Worm (Caenorhabditis elegans) whole organism, L1 larva: ENCODE measurements around the gene Y37H2A.18.
A peak's percentile ranks its signal among the peaks of the same experiment; 100 is the strongest.
"Not testable (repeated sequence)": the region's sequence is repeated elsewhere in the genome, so short reads cannot be mapped to it uniquely, and the experiment has no call there.

Experiments used
- Y116A8C.19 ChIP-seq: sonication (generic microtip); optimal IDR thresholded peaks from 2 replicates; lab custom pipeline; 2016; ENCODE audit warnings: missing compliant biosample characterization, missing genetic modification characterization, borderline replicate concordance
- aly-2 ChIP-seq: fragments of 150-350 bp; optimal IDR thresholded peaks from 2 replicates; lab custom pipeline; 2014; ENCODE audit warnings: missing biosample characterization, missing genetic modification characterization
- ama-1 ChIP-seq: fragments of 150-350 bp; optimal IDR thresholded peaks from 2 replicates; lab custom pipeline; 2014
- blmp-1 ChIP-seq: fragments of 150-350 bp; optimal IDR thresholded peaks from 2 replicates; lab custom pipeline; 2014; ENCODE audit warnings: missing biosample characterization, missing genetic modification characterization
- ceh-63 ChIP-seq: fragments of 200-800 bp; sonication (Bioruptor generic); optimal IDR thresholded peaks from 2 replicates; lab custom pipeline; 2018; ENCODE audit warnings: mild to moderate bottlenecking, missing genetic modification characterization, missing compliant biosample characterization
- ceh-8 ChIP-seq: fragments of 200-800 bp; sonication (Bioruptor generic); optimal IDR thresholded peaks from 2 replicates; lab custom pipeline; 2018; ENCODE audit warnings: mild to moderate bottlenecking, missing genetic modification characterization, moderate library complexity, missing compliant biosample characterization
- ceh-82 ChIP-seq, 3 experiments: fragments of 150-350 bp in 1 of 3; sonication (generic microtip) in 2 of 3; optimal IDR thresholded peaks; 2 replicates each; lab custom pipeline; 2014 to 2017; ENCODE audit warnings: missing biosample characterization in 3 of 3, missing genetic modification characterization in 3 of 3
- ceh-90 ChIP-seq: sonication (generic microtip); optimal IDR thresholded peaks from 2 replicates; lab custom pipeline; 2016; ENCODE audit warnings: missing genetic modification characterization, missing compliant biosample characterization
- dpl-1 ChIP-seq, 3 experiments: fragments of 150-350 bp in 2 of 3; sonication (generic microtip) in 1 of 3; optimal IDR thresholded peaks; 2 replicates each; lab custom pipeline; 2014 to 2017; ENCODE audit warnings: missing biosample characterization in 3 of 3, missing genetic modification characterization in 3 of 3, missing genetic modification reagents in 3 of 3
- dsc-1 ChIP-seq: sonication (generic microtip); optimal IDR thresholded peaks from 2 replicates; lab custom pipeline; 2016; ENCODE audit warnings: mild to moderate bottlenecking, missing genetic modification characterization, missing compliant biosample characterization
- efl-1 ChIP-seq, 4 experiments: fragments of 150-350 bp; optimal IDR thresholded peaks in 3 of 4; peaks in 1 of 4; 1 replicate in 1 of 4; 2 replicates in 3 of 4; lab custom pipeline; 2014; ENCODE audit warnings: missing biosample characterization in 2 of 4, missing genetic modification characterization in 2 of 4, missing genetic modification reagents in 2 of 4
- egl-13 ChIP-seq: sonication (generic microtip); optimal IDR thresholded peaks from 2 replicates; lab custom pipeline; 2016; ENCODE audit warnings: missing genotype, missing genetic modification reagents, missing genetic modification characterization, missing compliant biosample characterization
- ets-5 ChIP-seq: fragments of 200-800 bp; sonication (Bioruptor generic); IDR thresholded peaks from 2 replicates; pipeline ENCODE4 v1.3.6; 2022; ENCODE audit warnings: missing genetic modification characterization, missing compliant biosample characterization
- hpl-2 ChIP-seq: fragments of 150-350 bp; optimal IDR thresholded peaks from 2 replicates; lab custom pipeline; 2014; ENCODE audit warnings: missing biosample characterization, missing genetic modification reagents, missing genetic modification characterization
- irx-1 ChIP-seq: sonication (generic microtip); optimal IDR thresholded peaks from 2 replicates; lab custom pipeline; 2016; ENCODE audit warnings: missing genetic modification characterization, missing compliant biosample characterization
- isw-1 ChIP-seq: fragments of 200-800 bp; sonication (Bioruptor generic); IDR thresholded peaks from 2 replicates; pipeline ENCODE4 v1.3.6; 2022; ENCODE audit warnings: missing genetic modification characterization, missing compliant biosample characterization
- lin-39 ChIP-seq: fragments of 150-350 bp; optimal IDR thresholded peaks from 2 replicates; lab custom pipeline; 2014; ENCODE audit warnings: missing biosample characterization, missing genetic modification reagents, missing genetic modification characterization
- lir-3 ChIP-seq: sonication (generic microtip); optimal IDR thresholded peaks from 2 replicates; lab custom pipeline; 2016; ENCODE audit warnings: mild to moderate bottlenecking, missing genetic modification characterization, moderate library complexity, missing compliant biosample characterization; ENCODE audit not compliant: poor library complexity
- mab-9 ChIP-seq: fragments of 200-800 bp; sonication (Bioruptor generic); IDR thresholded peaks from 2 replicates; pipeline ENCODE4 v1.3.6; 2022; ENCODE audit warnings: missing genetic modification reagents, missing genetic modification characterization, missing compliant biosample characterization
- mdl-1 ChIP-seq, 2 experiments: fragments of 150-350 bp; optimal IDR thresholded peaks; 2 replicates each; lab custom pipeline; 2014 to 2017; ENCODE audit warnings: missing biosample characterization in 2 of 2, missing genetic modification characterization in 2 of 2, inconsistent platforms in 1 of 2
- mef-2 ChIP-seq: fragments of 150-350 bp; optimal IDR thresholded peaks from 2 replicates; lab custom pipeline; 2014; ENCODE audit warnings: missing biosample characterization, missing genetic modification characterization
- mep-1 ChIP-seq: fragments of 150-350 bp; optimal IDR thresholded peaks from 2 replicates; lab custom pipeline; 2014; ENCODE audit warnings: missing biosample characterization, missing genetic modification characterization
- nhr-12 ChIP-seq: sonication (generic microtip); optimal IDR thresholded peaks from 2 replicates; lab custom pipeline; 2017; ENCODE audit warnings: missing biosample characterization, missing genetic modification characterization
- nhr-19 ChIP-seq: fragments of 200-800 bp; sonication (Bioruptor generic); conservative IDR thresholded peaks from 2 replicates; pipeline ENCODE4 v1.3.6; 2022; ENCODE audit warnings: missing genetic modification characterization, missing compliant biosample characterization
- nhr-20 ChIP-seq: sonication (generic microtip); optimal IDR thresholded peaks from 2 replicates; lab custom pipeline; 2016; ENCODE audit warnings: mild to moderate bottlenecking, missing genetic modification characterization, missing compliant biosample characterization
- nhr-237 ChIP-seq: fragments of 150-350 bp; optimal IDR thresholded peaks from 2 replicates; lab custom pipeline; 2014; ENCODE audit warnings: missing biosample characterization, missing genetic modification characterization
- nhr-71 ChIP-seq: sonication (generic microtip); optimal IDR thresholded peaks from 2 replicates; lab custom pipeline; 2016; ENCODE audit warnings: mild to moderate bottlenecking, missing genetic modification characterization, moderate library complexity, missing compliant biosample characterization
- nhr-84 ChIP-seq: sonication (generic microtip); optimal IDR thresholded peaks from 2 replicates; lab custom pipeline; 2017; ENCODE audit warnings: missing biosample characterization, missing genetic modification characterization
- nhr-85 ChIP-seq: sonication (generic microtip); peaks from one replicate; lab custom pipeline; 2016; ENCODE audit warnings: missing genetic modification characterization, inconsistent platforms, missing compliant biosample characterization
- nhr-90 ChIP-seq: sonication (generic microtip); optimal IDR thresholded peaks from 2 replicates; lab custom pipeline; 2016; ENCODE audit warnings: mild to moderate bottlenecking, missing genetic modification characterization, missing compliant biosample characterization; ENCODE audit not compliant: poor library complexity
- skn-1 ChIP-seq: fragments of 150-350 bp; optimal IDR thresholded peaks from 2 replicates; lab custom pipeline; 2014; ENCODE audit warnings: missing biosample characterization, missing genetic modification characterization
- sptf-1 ChIP-seq: fragments of 150-350 bp; optimal IDR thresholded peaks from 2 replicates; lab custom pipeline; 2014; ENCODE audit warnings: missing biosample characterization, missing genetic modification characterization
- sup-37 ChIP-seq: fragments of 200-800 bp; sonication (Bioruptor generic); optimal IDR thresholded peaks from 2 replicates; lab custom pipeline; 2018; ENCODE audit warnings: mild to moderate bottlenecking, missing genetic modification characterization, missing compliant biosample characterization
- tbx-2 ChIP-seq: sonication (generic microtip); optimal IDR thresholded peaks from 2 replicates; lab custom pipeline; 2016; ENCODE audit warnings: missing genetic modification characterization, missing compliant biosample characterization
- unc-98 ChIP-seq: fragments of 200-800 bp; sonication (Bioruptor generic); IDR thresholded peaks from 2 replicates; pipeline ENCODE4 v1.3.6; 2022; ENCODE audit warnings: missing genetic modification characterization, missing compliant biosample characterization
- xbp-1 ChIP-seq: sonication (generic microtip); optimal IDR thresholded peaks from 2 replicates; lab custom pipeline; 2016; ENCODE audit warnings: missing genetic modification characterization, missing compliant biosample characterization

Y37H2A.18 gene

ce11 chrV:18115054-18115453 is 18.0 kb downstream of the Y37H2A.18 start:
- not testable (repeated sequence) for TF ChIP-seq efl-1 (optimal IDR thresholded peaks at IDR 0.05; lab: Kevin White, UChicago)
- peak in 1 of 2 experiments; percentile 35 for TF ChIP-seq efl-1 (GFP tag; optimal IDR thresholded peaks at IDR 0.05 in 1 of 2; lab: Kevin White, UChicago)
- TF ChIP-seq dpl-1 (GFP tag; optimal IDR thresholded peaks at IDR 0.05; lab: Kevin White, UChicago) = peak in 1 of 3 experiments; percentile 9

DNA sequence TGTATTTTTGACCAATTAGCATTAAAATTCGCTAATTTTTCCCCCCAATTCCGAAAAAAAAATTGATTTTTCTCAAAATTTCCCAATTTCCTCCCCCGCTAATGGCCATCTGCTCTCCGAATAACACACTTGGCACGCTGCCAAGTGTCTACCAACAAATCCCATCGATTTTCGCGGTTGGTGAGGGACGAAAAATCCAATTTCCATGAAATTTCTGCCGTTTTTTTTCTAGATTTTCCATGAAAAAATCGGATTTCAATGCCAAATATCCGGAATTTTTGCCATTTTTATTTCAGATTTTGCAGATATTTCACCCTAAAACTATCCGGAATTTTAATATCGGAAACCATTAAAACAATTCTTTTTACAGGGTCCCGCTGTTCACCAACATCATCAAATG is 23.6 kb downstream of the Y37H2A.18 start:
- no peak for TF ChIP-seq sup-37 (GFP tag; lab: Kevin White, UChicago)
- TF ChIP-seq egl-13 (tag; lab: Kevin White, UChicago) = no peak
- no peak for TF ChIP-seq nhr-19 (GFP tag; lab: Robert Waterston, UW)
- TF ChIP-seq nhr-71 = no peak
- TF ChIP-seq nhr-12 (tag; lab: Kevin White, UChicago) = no peak
- no peak for TF ChIP-seq ceh-90 (tag; lab: Kevin White, UChicago)
- TF ChIP-seq irx-1 (tag; lab: Kevin White, UChicago) = no peak
- no peak for TF ChIP-seq aly-2 (tag; lab: Kevin White, UChicago)
- no peak for TF ChIP-seq nhr-84 (tag; lab: Kevin White, UChicago)
- TF ChIP-seq ets-5 (GFP tag; lab: Robert Waterston, UW) = no peak
- no peak for TF ChIP-seq isw-1 (GFP tag; lab: Robert Waterston, UW)
- no peak for TF ChIP-seq skn-1 (tag; lab: Kevin White, UChicago)
- TF ChIP-seq nhr-20 (tag; lab: Kevin White, UChicago) = no peak
- TF ChIP-seq nhr-90 (tag; lab: Kevin White, UChicago) = no peak
- no peak for TF ChIP-seq hpl-2 (GFP tag; lab: Kevin White, UChicago)
- TF ChIP-seq blmp-1 (tag; lab: Kevin White, UChicago) = no peak
- TF ChIP-seq lin-39 (tag; lab: Kevin White, UChicago) = no peak
- no peak for TF ChIP-seq ceh-82 (tag; optimal IDR thresholded peaks at IDR 0.05; lab: Kevin White, UChicago)

DNA sequence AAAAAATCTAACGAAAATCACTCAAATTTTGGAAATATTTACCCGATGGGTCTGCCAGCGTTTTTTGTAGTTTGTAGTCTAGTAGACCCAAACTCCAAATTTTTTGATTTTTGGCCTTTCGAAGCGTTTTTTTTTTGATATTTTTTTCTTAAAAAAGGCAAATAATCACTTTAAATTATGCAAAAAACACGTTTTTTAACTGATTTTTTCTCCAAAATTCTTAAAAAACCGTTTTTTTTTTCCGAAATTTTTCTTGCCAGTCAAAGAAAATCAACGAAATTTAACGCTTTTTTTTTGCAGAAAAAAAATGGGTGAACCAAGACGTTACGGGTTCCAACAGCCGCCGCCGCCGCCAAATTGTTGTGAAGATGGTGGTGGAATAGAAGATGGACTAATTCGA is 25.1 kb downstream of the Y37H2A.18 start, which contains the start of gene Y37H2A.1:
Gene Y37H2A.1, plus strand, starts transcription at position 301 of the 400 bp plus-strand sequence.
- TF ChIP-seq efl-1 (optimal IDR thresholded peaks at IDR 0.05; lab: Kevin White, UChicago) = no peak
- TF ChIP-seq efl-1 (GFP tag; optimal IDR thresholded peaks at IDR 0.05 in 1 of 2; lab: Kevin White, UChicago) = peak in 1 of 2 experiments; percentile 65
- TF ChIP-seq ets-5 (GFP tag; lab: Robert Waterston, UW) = no peak

DNA sequence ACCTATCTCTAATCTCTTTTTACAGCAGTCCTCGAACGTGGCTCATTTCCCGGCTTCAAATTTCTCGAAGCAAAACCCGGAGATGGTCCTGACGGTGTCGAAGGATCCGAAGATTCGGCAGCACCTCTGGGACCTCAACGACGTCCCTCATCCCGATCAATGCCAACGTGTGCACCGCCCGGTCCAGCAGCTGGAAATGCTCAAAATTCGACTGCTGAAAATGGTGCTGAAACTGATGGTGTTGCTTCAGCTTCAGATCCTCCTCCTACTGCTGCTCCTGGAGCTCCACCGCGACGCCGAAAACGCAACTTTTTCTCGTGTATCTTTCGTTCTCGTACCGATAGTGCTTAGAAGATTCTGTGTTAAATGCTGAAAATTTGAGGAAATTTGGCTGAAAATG is 27.0 kb downstream of the Y37H2A.18 start:
- TF ChIP-seq ceh-82 (tag; optimal IDR thresholded peaks at IDR 0.05; lab: Kevin White, UChicago) (no peak), mab-9 (GFP tag; lab: Robert Waterston, UW) (no peak), tbx-2 (no peak), mdl-1 (tag; optimal IDR thresholded peaks at IDR 0.05; lab: Kevin White, UChicago) (no peak), mep-1 (no peak)

ce11 chrV:18098387-18098786 is 34.7 kb downstream of the Y37H2A.18 start, which contains the start of gene par-4:
Gene par-4 (plus strand): TSS chrV:18098687.
- TF ChIP-seq nhr-85 (peak; percentile 53), ceh-8 (GFP tag; lab: Kevin White, UChicago) (no peak), Y116A8C.19 (no peak), ceh-63 (no peak), mef-2 (no peak), lir-3 (tag; lab: Kevin White, UChicago) (no peak), ama-1 (lab: Kevin White, UChicago) (no peak), dsc-1 (tag; lab: Kevin White, UChicago) (no peak), xbp-1 (no peak), unc-98 (GFP tag; lab: Robert Waterston, UW) (no peak), lin-39 (tag; lab: Kevin White, UChicago) (no peak), ets-5 (GFP tag; lab: Robert Waterston, UW) (no peak), sptf-1 (tag; lab: Kevin White, UChicago) (no peak), efl-1 (optimal IDR thresholded peaks at IDR 0.05; lab: Kevin White, UChicago) (no peak), efl-1 (GFP tag; optimal IDR thresholded peaks at IDR 0.05 in 1 of 2; lab: Kevin White, UChicago) (peak in 1 of 2 experiments; percentile 3), nhr-237 (tag; lab: Kevin White, UChicago) (no peak)
